Worm (Caenorhabditis elegans) whole organism, midembryonic: ENCODE measurements around the gene C36A4.11.

ENCODE experiments used
- T22C8.4 ChIP-seq: fragments of 200-800 bp; sonication (Bioruptor generic); IDR thresholded peaks from 2 replicates; pipeline ENCODE4 v1.3.6; 2022; ENCODE audit warnings: missing genetic modification characterization, missing compliant biosample characterization
- cog-1 ChIP-seq: sonication (generic microtip); optimal IDR thresholded peaks from 2 replicates; lab custom pipeline; 2016; ENCODE audit warnings: missing genetic modification characterization, missing compliant biosample characterization
- flt-1 ChIP-seq: fragments of 200-800 bp; sonication (Bioruptor generic); IDR thresholded peaks from 2 replicates; pipeline ENCODE4 v1.3.6; 2022; ENCODE audit warnings: missing genetic modification characterization, missing compliant biosample characterization
- klf-2 ChIP-seq: fragments of 200-800 bp; sonication (Bioruptor generic); conservative IDR thresholded peaks from 2 replicates; pipeline ENCODE4 v1.3.6; 2022; ENCODE audit warnings: missing genetic modification reagents, missing genetic modification characterization, missing compliant biosample characterization
- med-1 ChIP-seq: sonication (generic microtip); optimal IDR thresholded peaks from 2 replicates; lab custom pipeline; 2017; ENCODE audit warnings: missing genetic modification characterization, mild to moderate bottlenecking, missing compliant biosample characterization, antibody characterized with exemption, missing genetic modification reagents; ENCODE audit not compliant: insufficient read depth
- tab-1 ChIP-seq: fragments of 200-800 bp; sonication (Bioruptor generic); IDR thresholded peaks from 2 replicates; pipeline ENCODE4 v1.3.6; 2022; ENCODE audit warnings: missing genetic modification characterization, missing compliant biosample characterization
- ztf-23 ChIP-seq: fragments of 200-800 bp; sonication (Bioruptor generic); IDR thresholded peaks from 2 replicates; pipeline ENCODE4 v1.3.6; 2022; ENCODE audit warnings: missing genetic modification reagents, missing genetic modification characterization, missing compliant biosample characterization
- ztf-29 ChIP-seq: fragments of 200-800 bp; sonication (Bioruptor generic); IDR thresholded peaks from 2 replicates; pipeline ENCODE4 v1.3.6; 2022; ENCODE audit warnings: missing genetic modification reagents, missing genetic modification characterization, missing compliant biosample characterization

DNA sequence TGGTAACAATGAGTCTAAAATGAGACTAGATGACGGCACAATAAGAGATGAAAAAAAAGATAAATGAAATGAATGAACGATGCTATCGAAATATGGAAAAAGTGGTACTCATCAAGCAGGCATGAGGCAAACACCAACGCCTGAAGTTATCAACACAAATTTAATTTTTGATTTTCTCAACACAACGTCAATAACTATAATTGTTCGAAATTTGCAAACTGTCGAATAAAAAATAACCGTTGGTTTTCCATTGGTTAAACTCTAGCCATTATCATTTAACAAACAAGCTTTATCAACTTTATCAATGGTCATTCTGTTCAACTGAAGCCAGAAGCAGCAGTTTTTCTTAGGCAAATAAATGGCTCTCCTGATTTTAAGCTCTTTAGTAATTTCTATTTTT lies 8.1 kb upstream of the C36A4.11 start, which contains the start of gene cyp-25A1:
- TF ChIP-seq tab-1 (GFP tag; lab: Robert Waterston, UW) = no peak
- TF ChIP-seq T22C8.4 (GFP tag; lab: Robert Waterston, UW) = no peak
- no peak for TF ChIP-seq ztf-23
- no peak for TF ChIP-seq flt-1 (GFP tag; lab: Robert Waterston, UW)
- no peak for TF ChIP-seq klf-2
- TF ChIP-seq ztf-29 (GFP tag; lab: Robert Waterston, UW) = no peak
- TF ChIP-seq med-1 = no peak
- TF ChIP-seq cog-1 = no peak
